Worm (Caenorhabditis elegans): ENCODE results near the gene tald-1.

Gene tald-1

ce11 chrIV:4393488-4393887 is 7.0 kb downstream of the tald-1 start:
- TF ChIP-seq zip-8 (tag; optimal IDR thresholded peaks at IDR 0.05) = no peak
- TF ChIP-seq lin-32 (GFP tag; optimal IDR thresholded peaks at IDR 0.05) = no peak
- TF ChIP-seq lin-13 (tag; optimal IDR thresholded peaks at IDR 0.05) = no peak
- TF ChIP-seq mls-2 (tag; optimal IDR thresholded peaks at IDR 0.05) = no peak
- no peak for TF ChIP-seq ceh-39 (tag; optimal IDR thresholded peaks at IDR 0.05)
- TF ChIP-seq nhr-237 (tag; optimal IDR thresholded peaks at IDR 0.05) = no peak
- TF ChIP-seq ceh-43 (GFP tag; optimal IDR thresholded peaks at IDR 0.05) = no peak
- TF ChIP-seq nhr-76 (tag; optimal IDR thresholded peaks at IDR 0.05) = no peak
- no peak for TF ChIP-seq sem-2 (GFP tag; optimal IDR thresholded peaks at IDR 0.05)
- no peak for TF ChIP-seq ceh-83 (GFP tag; optimal IDR thresholded peaks at IDR 0.05)
- TF ChIP-seq drap-1 (GFP tag; optimal IDR thresholded peaks at IDR 0.05) = no peak
- TF ChIP-seq ztf-11 (tag; optimal IDR thresholded peaks at IDR 0.05) = no peak
- no peak for TF ChIP-seq unc-120 (tag; optimal IDR thresholded peaks at IDR 0.05; ENCODE audit: poor library complexity, severe bottlenecking)
- TF ChIP-seq nhr-2 (tag; optimal IDR thresholded peaks at IDR 0.05) = no peak

ce11 chrIV:4393942-4394460 is 7.5 kb downstream of the tald-1 start, which contains the start of gene ell-1:
Gene ell-1 (plus strand): TSS chrIV:4394410.
- TF ChIP-seq nhr-28 (tag; optimal IDR thresholded peaks at IDR 0.05) = no peak
- TF ChIP-seq ztf-11 (tag; optimal IDR thresholded peaks at IDR 0.05) = no peak
- no peak for TF ChIP-seq drap-1 (GFP tag; optimal IDR thresholded peaks at IDR 0.05)
- no peak for TF ChIP-seq unc-62 (GFP tag; optimal IDR thresholded peaks at IDR 0.05)
- no peak for TF ChIP-seq lin-32 (GFP tag; optimal IDR thresholded peaks at IDR 0.05)
- TF ChIP-seq nhr-12 (tag; optimal IDR thresholded peaks at IDR 0.05) = no peak
- no peak for TF ChIP-seq mls-2 (tag; optimal IDR thresholded peaks at IDR 0.05)
- TF ChIP-seq nhr-76 (tag; optimal IDR thresholded peaks at IDR 0.05) = no peak
- TF ChIP-seq sptf-1 (tag; optimal IDR thresholded peaks at IDR 0.05) = no peak
- no peak for TF ChIP-seq elt-1 (tag; optimal IDR thresholded peaks at IDR 0.05; ENCODE audit: borderline replicate concordance, insufficient read depth)
- no peak for TF ChIP-seq hlh-1 (tag; optimal IDR thresholded peaks at IDR 0.05)
- no peak for TF ChIP-seq ceh-43 (GFP tag; optimal IDR thresholded peaks at IDR 0.05)
- TF ChIP-seq lin-13 (tag; optimal IDR thresholded peaks at IDR 0.05) = no peak
- TF ChIP-seq unc-120 (tag; optimal IDR thresholded peaks at IDR 0.05; ENCODE audit: poor library complexity, severe bottlenecking) = no peak
- TF ChIP-seq M03D4.4 (tag; optimal IDR thresholded peaks at IDR 0.05) = no peak
- no peak for TF ChIP-seq nhr-2 (tag; optimal IDR thresholded peaks at IDR 0.05)
- TF ChIP-seq blmp-1 (tag; optimal IDR thresholded peaks at IDR 0.05) = no peak
- no peak for TF ChIP-seq mab-5 (tag; optimal IDR thresholded peaks at IDR 0.05)

DNA sequence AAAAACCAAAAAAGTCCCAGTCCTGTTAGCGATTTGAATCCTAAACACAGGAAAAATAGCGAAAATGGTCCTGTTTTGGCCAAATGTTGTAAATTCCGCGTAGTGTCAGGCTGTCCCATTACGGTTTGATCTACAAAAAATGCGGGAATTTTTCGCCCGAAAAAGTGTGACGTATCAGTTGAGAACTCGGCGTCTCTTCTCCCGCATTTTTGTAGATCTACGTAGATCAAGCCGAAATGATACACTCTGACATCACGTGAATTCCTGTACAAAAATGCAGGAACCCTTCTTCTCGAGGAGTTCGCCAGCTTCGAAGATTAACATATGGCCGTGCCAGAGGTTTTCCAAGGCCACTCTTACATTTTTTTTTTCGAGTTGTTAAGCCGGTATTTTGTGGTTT is 9.1 kb downstream of the tald-1 start:
- TF ChIP-seq unc-120 (tag; optimal IDR thresholded peaks at IDR 0.05; ENCODE audit: poor library complexity, severe bottlenecking) (no peak), bed-3 (GFP tag; optimal IDR thresholded peaks at IDR 0.05) (no peak), ceh-39 (tag; optimal IDR thresholded peaks at IDR 0.05) (no peak), snpc-4 (tag; optimal IDR thresholded peaks at IDR 0.05) (no peak), mep-1 (tag; optimal IDR thresholded peaks at IDR 0.05) (no peak), nhr-76 (tag; optimal IDR thresholded peaks at IDR 0.05) (no peak), ceh-43 (GFP tag; optimal IDR thresholded peaks at IDR 0.05) (no peak), nhr-28 (tag; optimal IDR thresholded peaks at IDR 0.05) (no peak), lin-13 (tag; optimal IDR thresholded peaks at IDR 0.05) (no peak)

DNA sequence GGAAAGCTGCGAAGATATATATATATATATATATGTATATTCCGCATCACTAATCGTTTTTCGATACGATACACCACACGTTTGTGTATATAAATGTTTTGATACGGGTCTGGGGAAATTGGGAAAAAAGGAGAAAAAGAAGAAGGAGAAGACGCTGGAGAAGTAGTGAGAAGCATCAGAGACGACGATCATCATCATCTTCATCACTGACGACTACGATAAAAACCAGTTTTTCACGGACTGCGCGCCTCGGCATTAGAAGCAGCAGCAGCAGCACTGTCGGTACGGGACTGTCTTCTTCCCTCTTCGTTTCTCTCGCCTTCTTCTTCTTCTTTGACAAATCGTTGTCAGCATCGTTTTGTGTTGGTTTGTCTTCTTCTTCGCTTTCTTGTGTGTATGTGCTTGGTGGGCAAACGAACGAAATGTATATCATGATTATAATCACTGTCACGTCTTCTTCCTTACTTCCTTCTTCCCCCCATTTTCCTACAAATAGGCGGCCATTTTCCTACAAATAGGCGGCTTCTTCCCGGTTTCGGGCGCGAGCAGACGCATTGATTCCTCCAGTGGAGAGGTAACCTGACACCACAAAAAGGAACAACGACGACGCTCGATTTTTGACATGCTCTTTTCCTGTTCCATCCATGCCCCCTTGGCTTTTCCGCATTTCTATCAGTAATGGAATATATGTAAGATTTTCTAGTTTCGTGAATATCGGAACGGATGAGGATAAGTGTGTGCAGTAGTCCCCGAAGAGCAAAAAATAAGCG is 9.8 kb downstream of the tald-1 start:
- TF ChIP-seq bed-3 (GFP tag; optimal IDR thresholded peaks at IDR 0.05) (no peak), drap-1 (GFP tag; optimal IDR thresholded peaks at IDR 0.05) (no peak), ham-2 (GFP tag; optimal IDR thresholded peaks at IDR 0.05) (no peak), sptf-1 (tag; optimal IDR thresholded peaks at IDR 0.05) (no peak), M03D4.4 (tag; optimal IDR thresholded peaks at IDR 0.05) (no peak), sem-2 (GFP tag; optimal IDR thresholded peaks at IDR 0.05) (no peak)

DNA sequence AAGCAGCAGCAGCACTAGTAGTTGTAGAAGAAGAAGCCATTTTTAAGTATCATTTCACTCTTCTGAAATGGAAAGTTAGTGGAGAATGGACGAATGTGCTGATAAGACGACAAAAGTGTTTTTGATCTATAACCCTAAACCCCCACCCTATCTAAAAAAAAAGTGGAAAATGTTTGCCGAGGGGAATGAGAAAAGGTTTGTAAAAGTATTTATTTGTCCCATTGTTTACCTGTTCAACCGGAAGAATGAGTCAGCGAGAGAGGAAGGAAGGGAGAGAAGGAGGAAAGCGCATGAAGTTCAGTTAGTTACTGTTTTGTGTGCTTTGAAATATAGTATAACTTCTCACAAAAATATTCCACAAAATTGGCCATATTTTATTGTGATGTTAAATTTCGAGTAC is 10.7 kb downstream of the tald-1 start:
- TF ChIP-seq tbx-8 (GFP tag; optimal IDR thresholded peaks at IDR 0.05) = no peak
- no peak for TF ChIP-seq bed-3 (GFP tag; optimal IDR thresholded peaks at IDR 0.05)
- TF ChIP-seq ham-2 (GFP tag; optimal IDR thresholded peaks at IDR 0.05) = no peak
- no peak for TF ChIP-seq ceh-83 (GFP tag; optimal IDR thresholded peaks at IDR 0.05)
- TF ChIP-seq elt-3 (tag; optimal IDR thresholded peaks at IDR 0.05) = no peak
- no peak for TF ChIP-seq ztf-11 (tag; optimal IDR thresholded peaks at IDR 0.05)
- no peak for TF ChIP-seq lin-13 (tag; optimal IDR thresholded peaks at IDR 0.05)
- no peak for TF ChIP-seq sem-2 (GFP tag; optimal IDR thresholded peaks at IDR 0.05)
- TF ChIP-seq mep-1 (tag; optimal IDR thresholded peaks at IDR 0.05) = no peak
- no peak for TF ChIP-seq pha-4 (tag; optimal IDR thresholded peaks at IDR 0.05)
- no peak for TF ChIP-seq unc-62 (GFP tag; optimal IDR thresholded peaks at IDR 0.05)
- TF ChIP-seq nhr-2 (tag; optimal IDR thresholded peaks at IDR 0.05) = no peak
- no peak for TF ChIP-seq hlh-1 (tag; optimal IDR thresholded peaks at IDR 0.05)
- TF ChIP-seq ceh-43 (GFP tag; optimal IDR thresholded peaks at IDR 0.05) = no peak
- no peak for TF ChIP-seq nhr-28 (tag; optimal IDR thresholded peaks at IDR 0.05)
- TF ChIP-seq lin-32 (GFP tag; optimal IDR thresholded peaks at IDR 0.05) = no peak
- TF ChIP-seq snpc-4 (tag; optimal IDR thresholded peaks at IDR 0.05) = no peak
- TF ChIP-seq unc-120 (tag; optimal IDR thresholded peaks at IDR 0.05; ENCODE audit: poor library complexity, severe bottlenecking) = no peak

Measured in whole organism, mixed stage, embryonic.